Fruit fly (Drosophila melanogaster): ENCODE measurements around the gene Gnpnat.

Gene Gnpnat

DNA sequence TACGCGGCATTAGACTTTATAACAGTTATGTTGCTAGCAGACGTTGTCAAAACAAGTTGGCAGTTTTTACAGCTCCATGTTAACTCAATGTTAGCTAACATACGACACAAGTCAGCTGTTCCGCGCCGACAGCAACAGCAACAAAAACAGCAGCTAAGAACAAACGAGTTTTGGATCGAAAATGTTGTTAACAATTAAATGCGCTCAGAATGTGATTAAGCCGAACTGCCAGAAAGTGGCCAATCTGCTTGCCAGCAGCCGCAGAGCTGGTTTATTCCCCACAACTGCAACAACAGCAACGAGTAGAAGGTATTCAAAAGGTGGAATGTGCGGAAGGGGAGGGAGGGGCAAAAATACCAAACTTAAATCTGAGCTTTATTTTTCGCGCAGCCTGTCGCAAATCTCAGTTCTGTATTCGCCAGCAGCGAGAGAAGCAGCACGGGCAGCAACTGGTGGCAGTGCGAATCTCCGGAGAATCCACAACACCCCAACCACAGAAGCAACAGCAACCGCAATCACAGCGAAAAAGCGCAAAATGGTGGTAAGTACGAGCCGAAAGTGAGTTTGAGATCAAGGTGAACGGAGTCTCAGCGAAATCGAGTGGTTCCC, 14.9 kb upstream of the Gnpnat start, which contains the start of gene Pcd:
TSS of gene Pcd (plus strand) at position 116 of the 609 bp plus-strand sequence.
- TF ChIP-seq Hr96 (GFP tag; optimal IDR thresholded peaks at IDR 0.05), result no peak
- TF ChIP-seq CG11617 (GFP tag; optimal IDR thresholded peaks at IDR 0.05), result no peak
- no peak for TF ChIP-seq CG1620 (GFP tag; optimal IDR thresholded peaks at IDR 0.05)
- TF ChIP-seq Mnt (GFP tag; optimal IDR thresholded peaks at IDR 0.05), result peak; percentile 27
- TF ChIP-seq toe (GFP tag; optimal IDR thresholded peaks at IDR 0.05), result no peak
- no peak for TF ChIP-seq ovo (GFP tag; optimal IDR thresholded peaks at IDR 0.05)
- TF ChIP-seq CG33017 (tag; optimal IDR thresholded peaks at IDR 0.05), result no peak
- TF ChIP-seq tj (GFP tag; optimal IDR thresholded peaks at IDR 0.05), result peak; percentile 55
- peak; percentile 38 for TF ChIP-seq pad (GFP tag; optimal IDR thresholded peaks at IDR 0.05)
- TF ChIP-seq CG5204 (GFP tag; optimal IDR thresholded peaks at IDR 0.05), result no peak
- no peak for TF ChIP-seq CG7101 (tag; optimal IDR thresholded peaks at IDR 0.05)
- no peak for TF ChIP-seq kay (GFP tag; ENCODE audit: borderline replicate concordance)
- peak; percentile 27 for TF ChIP-seq bab1 (GFP tag; optimal IDR thresholded peaks at IDR 0.05)
- TF ChIP-seq CG7045 (GFP tag; optimal IDR thresholded peaks at IDR 0.05), result no peak
- no peak for TF ChIP-seq Clk (GFP tag; optimal IDR thresholded peaks at IDR 0.05)
- TF ChIP-seq Crg-1 (GFP tag; optimal IDR thresholded peaks at IDR 0.05), result no peak
- TF ChIP-seq CG12768 (GFP tag; optimal IDR thresholded peaks at IDR 0.05), result peak; percentile 11
- no peak for TF ChIP-seq CG14711 (tag; optimal IDR thresholded peaks at IDR 0.05)
- peak; percentile 50 for TF ChIP-seq cic (GFP tag; optimal IDR thresholded peaks at IDR 0.05)
- no peak for TF ChIP-seq cnc (optimal IDR thresholded peaks at IDR 0.05)

DNA sequence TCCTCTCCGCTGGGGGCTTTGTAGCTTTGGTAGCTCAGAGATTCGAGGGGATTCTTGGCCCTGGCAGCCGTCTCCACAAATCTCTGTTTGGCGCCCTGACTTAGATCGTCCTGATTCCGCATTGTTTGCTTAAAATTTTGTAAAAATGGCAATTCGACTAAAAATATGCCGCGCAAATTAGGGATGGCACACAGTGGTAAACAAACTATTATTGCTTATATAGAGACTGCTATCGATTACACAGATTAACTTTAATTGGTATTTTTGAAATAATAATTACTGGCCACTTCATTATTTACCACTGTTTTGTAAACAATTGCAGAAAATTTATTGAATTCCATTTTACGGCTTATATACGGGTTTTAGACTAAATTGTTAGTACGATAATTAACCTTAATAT, 13.3 kb upstream of the Gnpnat start, which contains the start of the genes Naa40 and CG18731:
TSS of gene Naa40 (minus strand) at position 206 of the 400 bp plus-strand sequence.
TSS of gene CG18731 (plus strand) at position 283 of the 400 bp plus-strand sequence.
- TF ChIP-seq cic (GFP tag; optimal IDR thresholded peaks at IDR 0.05), result no peak
- TF ChIP-seq CG5204 (GFP tag; optimal IDR thresholded peaks at IDR 0.05), result no peak
- TF ChIP-seq tj (GFP tag; optimal IDR thresholded peaks at IDR 0.05), result peak; percentile 65

DNA sequence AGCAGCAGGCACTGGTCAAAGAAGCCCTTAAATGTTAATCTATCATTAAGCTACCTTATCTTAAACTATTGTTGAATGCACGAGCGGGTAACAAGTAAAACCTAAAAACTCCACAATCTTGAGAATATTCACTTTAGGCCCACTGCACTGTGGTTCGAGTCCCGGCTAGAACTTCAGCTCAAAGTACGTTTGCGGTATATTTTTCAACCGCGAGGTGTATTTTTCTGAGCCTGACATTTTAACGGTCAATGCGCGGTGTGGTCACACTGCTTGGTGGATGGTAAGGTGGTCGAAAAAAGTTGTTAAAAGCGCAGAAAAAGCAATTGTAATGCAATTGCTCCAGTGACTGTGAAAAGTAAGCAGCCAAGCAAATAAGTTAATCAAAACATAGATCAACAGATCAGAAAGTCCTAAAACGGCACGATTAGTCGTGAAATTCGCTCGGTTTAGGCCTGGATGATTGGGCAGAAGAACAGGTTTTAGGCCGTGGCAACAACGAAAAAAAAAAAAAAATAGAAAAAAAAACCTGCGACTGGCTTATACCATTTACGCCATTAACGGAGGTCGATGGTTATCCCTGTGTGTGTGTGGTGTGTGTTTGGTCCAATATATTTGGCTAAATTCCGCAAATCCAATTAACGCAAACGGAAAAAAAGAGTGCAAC, 12.4 kb upstream of the Gnpnat start, which contains the start of gene Kul:
TSS of gene Kul (plus strand) at position 254 of the 664 bp plus-strand sequence.
- TF ChIP-seq CG14711 (tag; optimal IDR thresholded peaks at IDR 0.05), result no peak
- TF ChIP-seq Clk (GFP tag; optimal IDR thresholded peaks at IDR 0.05), result no peak
- TF ChIP-seq kay (GFP tag; ENCODE audit: borderline replicate concordance), result no peak
- peak; percentile 18 for TF ChIP-seq CG7101 (tag; optimal IDR thresholded peaks at IDR 0.05)
- TF ChIP-seq CG7045 (GFP tag; optimal IDR thresholded peaks at IDR 0.05), result no peak
- peak; percentile 66 for TF ChIP-seq toe (GFP tag; optimal IDR thresholded peaks at IDR 0.05)
- TF ChIP-seq CG1620 (GFP tag; optimal IDR thresholded peaks at IDR 0.05), result peak; percentile 22
- TF ChIP-seq CG12768 (GFP tag; optimal IDR thresholded peaks at IDR 0.05), result peak; percentile 77
- TF ChIP-seq ovo (GFP tag; optimal IDR thresholded peaks at IDR 0.05), result peak; percentile 37
- TF ChIP-seq pad (GFP tag; optimal IDR thresholded peaks at IDR 0.05), result no peak
- TF ChIP-seq CG5204 (GFP tag; optimal IDR thresholded peaks at IDR 0.05), result no peak
- TF ChIP-seq CG33017 (tag; optimal IDR thresholded peaks at IDR 0.05), result no peak
- TF ChIP-seq bab1 (GFP tag; optimal IDR thresholded peaks at IDR 0.05), result peak; percentile 42
- peak; percentile 22 for TF ChIP-seq Mnt (GFP tag; optimal IDR thresholded peaks at IDR 0.05)
- peak; percentile 28 for TF ChIP-seq tj (GFP tag; optimal IDR thresholded peaks at IDR 0.05)
- no peak for TF ChIP-seq cnc (optimal IDR thresholded peaks at IDR 0.05)
- peak; percentile 75 for TF ChIP-seq Hr96 (GFP tag; optimal IDR thresholded peaks at IDR 0.05)
- TF ChIP-seq Crg-1 (GFP tag; optimal IDR thresholded peaks at IDR 0.05), result no peak
- peak; percentile 38 for TF ChIP-seq CG11617 (GFP tag; optimal IDR thresholded peaks at IDR 0.05)

DNA sequence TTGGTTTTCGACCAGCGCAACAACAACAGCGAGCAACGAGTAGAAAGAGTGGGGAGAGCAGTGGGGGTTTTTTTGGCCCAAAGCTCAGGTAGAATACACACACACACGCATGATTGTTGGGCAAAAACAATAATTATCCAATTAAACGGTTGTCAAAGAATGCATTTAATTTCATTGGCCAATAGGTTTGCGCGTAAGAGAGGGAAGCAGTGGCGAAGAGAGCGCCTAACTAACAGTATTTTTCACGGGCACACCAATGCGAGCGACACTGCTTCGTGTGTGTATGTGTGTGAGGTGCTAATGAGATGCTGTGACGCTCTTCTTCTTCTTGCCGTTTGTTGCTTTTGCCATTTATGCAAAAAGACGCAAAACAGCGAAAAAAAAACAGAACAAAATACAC, 11.8 kb upstream of the Gnpnat start:
- TF ChIP-seq CG5204 (GFP tag; optimal IDR thresholded peaks at IDR 0.05) (no peak), cnc (optimal IDR thresholded peaks at IDR 0.05) (no peak), CG1620 (GFP tag; optimal IDR thresholded peaks at IDR 0.05) (no peak), toe (GFP tag; optimal IDR thresholded peaks at IDR 0.05) (no peak), tj (GFP tag; optimal IDR thresholded peaks at IDR 0.05) (no peak)

DNA sequence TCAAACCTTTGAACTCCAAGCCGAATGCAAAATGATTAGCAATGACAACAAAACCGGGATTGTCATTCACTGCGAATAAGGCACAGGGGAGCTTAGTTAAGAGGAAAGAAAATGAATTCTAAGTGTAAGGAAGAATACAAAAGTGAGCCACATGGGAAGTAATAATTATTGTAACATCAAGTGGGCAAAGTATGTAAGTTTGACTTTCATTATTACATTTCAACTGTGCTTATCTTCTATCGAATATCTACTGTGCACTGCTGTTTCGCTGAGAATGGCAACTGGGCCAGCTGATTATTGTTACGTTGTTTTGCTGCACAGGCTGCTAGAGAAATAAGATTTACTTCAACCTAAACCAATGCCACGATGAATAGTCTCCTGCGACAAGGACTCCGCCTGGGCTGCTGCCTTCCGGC, 1.4 kb upstream of the Gnpnat start, which contains the start of the genes CG7601 and CIA30:
TSS of gene CG7601 (minus strand) at position 68 of the 416 bp plus-strand sequence.
TSS of gene CIA30 (plus strand) at position 288 of the 416 bp plus-strand sequence.
- TF ChIP-seq kay (GFP tag; ENCODE audit: borderline replicate concordance) (no peak), Mnt (GFP tag; optimal IDR thresholded peaks at IDR 0.05) (peak; percentile 96), ovo (GFP tag; optimal IDR thresholded peaks at IDR 0.05) (peak; percentile 90), toe (GFP tag; optimal IDR thresholded peaks at IDR 0.05) (peak; percentile 100), CG7101 (tag; optimal IDR thresholded peaks at IDR 0.05) (peak; percentile 99), tj (GFP tag; optimal IDR thresholded peaks at IDR 0.05) (peak; percentile 83), Crg-1 (GFP tag; optimal IDR thresholded peaks at IDR 0.05) (peak; percentile 98), Hr96 (GFP tag; optimal IDR thresholded peaks at IDR 0.05) (peak; percentile 100), CG14711 (tag; optimal IDR thresholded peaks at IDR 0.05) (peak; percentile 95), CG7045 (GFP tag; optimal IDR thresholded peaks at IDR 0.05) (peak; percentile 99), CG11617 (GFP tag; optimal IDR thresholded peaks at IDR 0.05) (peak; percentile 96), CG1620 (GFP tag; optimal IDR thresholded peaks at IDR 0.05) (peak; percentile 99), pad (GFP tag; optimal IDR thresholded peaks at IDR 0.05) (peak; percentile 92), CG5204 (GFP tag; optimal IDR thresholded peaks at IDR 0.05) (peak; percentile 98), Clk (GFP tag; optimal IDR thresholded peaks at IDR 0.05) (peak; percentile 97), CG12768 (GFP tag; optimal IDR thresholded peaks at IDR 0.05) (peak; percentile 99), cnc (optimal IDR thresholded peaks at IDR 0.05) (no peak), bab1 (GFP tag; optimal IDR thresholded peaks at IDR 0.05) (peak; percentile 98), CG33017 (tag; optimal IDR thresholded peaks at IDR 0.05) (peak; percentile 98), cic (GFP tag; optimal IDR thresholded peaks at IDR 0.05) (peak; percentile 92)

Measured in whole organism, adult.